Worm (Caenorhabditis elegans): ENCODE data around the gene C39D10.5.

- TF ChIP-seq W03F9.2 (tag; optimal IDR thresholded peaks at IDR 0.05) (no peak), him-1 (tag; optimal IDR thresholded peaks at IDR 0.05) (no peak), dao-5 (tag; optimal IDR thresholded peaks at IDR 0.05) (no peak)
Measured at ce11 chrX:7867307-7867706, 24.9 kb downstream of the C39D10.5 start.
